Fruit fly (Drosophila melanogaster) whole organism, adult: ENCODE data around the gene goe.

ENCODE experiments used
- CG5204 ChIP-seq: fragments of 200-800 bp; sonication (Bioruptor generic); optimal IDR thresholded peaks from 2 replicates; lab custom pipeline; 2016; ENCODE audit warnings: missing biosample characterization, missing genetic modification characterization
- Mnt ChIP-seq: fragments of 200-800 bp; sonication (Bioruptor generic); optimal IDR thresholded peaks from 2 replicates; lab custom pipeline; 2016; ENCODE audit warnings: missing biosample characterization, mild to moderate bottlenecking, missing genetic modification characterization
- bab1 ChIP-seq: fragments of 200-800 bp; sonication (Bioruptor generic); optimal IDR thresholded peaks from 3 replicates; lab custom pipeline; 2019; ENCODE audit warnings: missing biosample characterization, mild to moderate bottlenecking, missing genetic modification characterization, moderate library complexity
- cic ChIP-seq: fragments of 200-800 bp; sonication (Bioruptor generic); optimal IDR thresholded peaks from 2 replicates; lab custom pipeline; 2017; ENCODE audit warnings: missing biosample characterization, mild to moderate bottlenecking, missing genetic modification characterization, moderate library complexity
- cnc ChIP-seq, 2 experiments: fragments of >200 bp; optimal IDR thresholded peaks; 2 replicates each; lab custom pipeline; 2017
- kay ChIP-seq: fragments of 200-800 bp; sonication (Bioruptor generic); peaks from one replicate; lab custom pipeline; 2016; ENCODE audit warnings: missing biosample characterization, missing genetic modification characterization, borderline replicate concordance
- ovo ChIP-seq: fragments of 200-800 bp; sonication (Bioruptor generic); optimal IDR thresholded peaks from 2 replicates; lab custom pipeline; 2016; ENCODE audit warnings: missing biosample characterization, missing genetic modification characterization

dm6 chrX:16766868-16767431, 15.2 kb upstream of the goe start:
- no peak for TF ChIP-seq cnc (optimal IDR thresholded peaks at IDR 0.05; lab: Kevin White, UChicago)
- TF ChIP-seq CG5204 (GFP tag; lab: Kevin White, UChicago): no peak
- TF ChIP-seq kay (GFP tag; lab: Kevin White, UChicago): no peak
- TF ChIP-seq cic (GFP tag; lab: Kevin White, UChicago): no peak
- no peak for TF ChIP-seq Mnt (GFP tag; lab: Kevin White, UChicago)
- TF ChIP-seq bab1: no peak
- no peak for TF ChIP-seq ovo (GFP tag; lab: Kevin White, UChicago)
